Worm (Caenorhabditis elegans) whole organism, L4 larva: ENCODE results near the gene his-7.

Experiments
- F26F4.8 ChIP-seq: fragments of 200-800 bp; sonication (Bioruptor generic); conservative IDR thresholded peaks from 2 replicates; pipeline ENCODE4 v1.3.6; 2022; ENCODE audit warnings: missing genetic modification characterization, missing compliant biosample characterization
- F37D6.2 ChIP-seq: sonication (generic microtip); optimal IDR thresholded peaks from 2 replicates; lab custom pipeline; 2016; ENCODE audit warnings: mild to moderate bottlenecking, missing genetic modification characterization, missing compliant biosample characterization
- F44E2.7 ChIP-seq: fragments of 200-800 bp; sonication (Bioruptor generic); IDR thresholded peaks from 2 replicates; pipeline ENCODE4 v2.1.2; 2022; ENCODE audit warnings: missing genetic modification characterization, missing compliant biosample characterization
- F49E8.2 ChIP-seq: sonication (generic microtip); optimal IDR thresholded peaks from 2 replicates; lab custom pipeline; 2016; ENCODE audit warnings: missing compliant biosample characterization, mild to moderate bottlenecking, missing genetic modification characterization, borderline replicate concordance
- R02D3.7 ChIP-seq: fragments of 150-350 bp; sonication (generic microtip); optimal IDR thresholded peaks from 3 replicates; lab custom pipeline; 2014; ENCODE audit warnings: missing biosample characterization, missing genetic modification characterization
- T26A8.4 ChIP-seq: fragments of 200-800 bp; sonication (Bioruptor generic); IDR thresholded peaks from 2 replicates; pipeline ENCODE4 v1.3.6; 2022; ENCODE audit warnings: missing genetic modification characterization, missing compliant biosample characterization
- ceh-20 ChIP-seq: fragments of 200-800 bp; sonication (Bioruptor generic); IDR thresholded peaks from 2 replicates; pipeline ENCODE4 v1.3.6; 2022; ENCODE audit warnings: missing genetic modification reagents, missing genetic modification characterization, missing compliant biosample characterization
- ceh-44 ChIP-seq: fragments of 200-800 bp; sonication (Bioruptor generic); IDR thresholded peaks from 2 replicates; pipeline ENCODE4 v1.3.6; 2022; ENCODE audit warnings: missing genetic modification reagents, missing genetic modification characterization, missing compliant biosample characterization
- cey-2 ChIP-seq: sonication (generic microtip); optimal IDR thresholded peaks from 3 replicates; lab custom pipeline; 2017; ENCODE audit warnings: missing genetic modification characterization, mild to moderate bottlenecking, missing compliant biosample characterization, antibody characterized with exemption, borderline replicate concordance; ENCODE audit not compliant: insufficient read depth
- daf-12 ChIP-seq: fragments of 150-350 bp; optimal IDR thresholded peaks from 2 replicates; lab custom pipeline; 2014; ENCODE audit warnings: missing biosample characterization, missing genetic modification reagents, missing genetic modification characterization
- dmd-8 ChIP-seq: fragments of 200-800 bp; sonication (Bioruptor generic); IDR thresholded peaks from 2 replicates; pipeline ENCODE4 v1.3.6; 2022; ENCODE audit warnings: missing genetic modification characterization, missing compliant biosample characterization
- dmd-9 ChIP-seq: fragments of 200-800 bp; sonication (Bioruptor generic); IDR thresholded peaks from 2 replicates; pipeline ENCODE4 v1.3.6; 2022; ENCODE audit warnings: missing genetic modification reagents, missing genetic modification characterization, missing compliant biosample characterization
- dve-1 ChIP-seq: sonication (generic microtip); optimal IDR thresholded peaks from 2 replicates; lab custom pipeline; 2017; ENCODE audit warnings: antibody characterized with exemption, mild to moderate bottlenecking, missing genetic modification characterization, missing compliant biosample characterization; ENCODE audit not compliant: insufficient read depth
- egl-27 ChIP-seq: sonication (generic microtip); optimal IDR thresholded peaks from 3 replicates; lab custom pipeline; 2017; ENCODE audit warnings: missing biosample characterization, missing genetic modification reagents, missing genetic modification characterization
- hlh-11 ChIP-seq: fragments of 200-800 bp; sonication (Bioruptor generic); optimal IDR thresholded peaks from 2 replicates; lab custom pipeline; 2018; ENCODE audit warnings: mild to moderate bottlenecking, missing genetic modification characterization, missing compliant biosample characterization
- hlh-30 ChIP-seq: sonication (generic microtip); optimal IDR thresholded peaks from 2 replicates; lab custom pipeline; 2017; ENCODE audit warnings: antibody characterized with exemption, mild to moderate bottlenecking, missing genetic modification characterization, missing compliant biosample characterization; ENCODE audit not compliant: insufficient read depth
- jun-1 ChIP-seq: fragments of 150-350 bp; optimal IDR thresholded peaks from 2 replicates; lab custom pipeline; 2014; ENCODE audit warnings: missing biosample characterization, missing genetic modification reagents, missing genetic modification characterization
- lin-1 ChIP-seq: fragments of 200-800 bp; sonication (Bioruptor generic); IDR thresholded peaks from 2 replicates; pipeline ENCODE4 v1.3.6; 2022; ENCODE audit warnings: missing genetic modification reagents, missing genetic modification characterization, missing compliant biosample characterization
- lin-15B ChIP-seq: fragments of 150-350 bp; sonication (generic microtip); optimal IDR thresholded peaks from 3 replicates; lab custom pipeline; 2014; ENCODE audit warnings: missing biosample characterization, missing genetic modification characterization
- lin-38 ChIP-seq: fragments of 200-800 bp; sonication (Bioruptor generic); IDR thresholded peaks from 2 replicates; pipeline ENCODE4 v1.3.6; 2022; ENCODE audit warnings: missing genetic modification reagents, missing genetic modification characterization, missing compliant biosample characterization
- lir-3 ChIP-seq: sonication (generic microtip); optimal IDR thresholded peaks from 2 replicates; lab custom pipeline; 2016; ENCODE audit warnings: mild to moderate bottlenecking, missing genetic modification characterization, missing compliant biosample characterization
- lsy-2 ChIP-seq, 2 experiments: fragments of 150-350 bp in 1 of 2; sonication (generic microtip) in 1 of 2; optimal IDR thresholded peaks; 2 replicates each; lab custom pipeline; 2014 to 2017; ENCODE audit warnings: missing biosample characterization in 2 of 2, missing genetic modification characterization in 2 of 2
- madf-5 ChIP-seq, 2 experiments: fragments of 200-800 bp; sonication (Bioruptor generic); IDR thresholded peaks; 2 replicates each; pipeline ENCODE4 v1.3.6; 2022; ENCODE audit warnings: missing compliant biosample characterization in 2 of 2, missing genetic modification characterization in 2 of 2
- mdt-29 ChIP-seq: fragments of 200-800 bp; sonication (Bioruptor generic); IDR thresholded peaks from 2 replicates; pipeline ENCODE4 v1.3.6; 2022; ENCODE audit warnings: missing genetic modification reagents, missing genetic modification characterization, missing compliant biosample characterization
- mep-1 ChIP-seq: fragments of 150-350 bp; sonication (generic microtip); optimal IDR thresholded peaks from 3 replicates; lab custom pipeline; 2014; ENCODE audit warnings: missing biosample characterization, missing genetic modification characterization
- nhr-10 ChIP-seq: fragments of 150-350 bp; optimal IDR thresholded peaks from 2 replicates; lab custom pipeline; 2014; ENCODE audit warnings: missing biosample characterization, missing genetic modification characterization
- nhr-102 ChIP-seq: sonication (generic microtip); optimal IDR thresholded peaks from 2 replicates; lab custom pipeline; 2016; ENCODE audit warnings: mild to moderate bottlenecking, missing genetic modification characterization, moderate library complexity, missing compliant biosample characterization
- nhr-111 ChIP-seq: fragments of 200-800 bp; sonication (Bioruptor generic); optimal IDR thresholded peaks from 2 replicates; lab custom pipeline; 2018; ENCODE audit warnings: mild to moderate bottlenecking, missing genetic modification characterization, missing compliant biosample characterization
- nhr-237 ChIP-seq: sonication (generic microtip); optimal IDR thresholded peaks from 2 replicates; lab custom pipeline; 2017; ENCODE audit warnings: missing biosample characterization, missing genetic modification characterization
- nhr-48 ChIP-seq: sonication (generic microtip); optimal IDR thresholded peaks from 2 replicates; lab custom pipeline; 2016; ENCODE audit warnings: mild to moderate bottlenecking, missing genetic modification characterization, missing compliant biosample characterization
- nhr-6 ChIP-seq: fragments of 150-350 bp; optimal IDR thresholded peaks from 2 replicates; lab custom pipeline; 2014; ENCODE audit warnings: missing biosample characterization, missing genetic modification characterization
- nhr-76 ChIP-seq: fragments of 150-350 bp; optimal IDR thresholded peaks from 2 replicates; lab custom pipeline; 2014; ENCODE audit warnings: missing biosample characterization, missing genetic modification characterization
- nhr-77 ChIP-seq: fragments of 150-350 bp; optimal IDR thresholded peaks from 2 replicates; lab custom pipeline; 2014; ENCODE audit warnings: missing biosample characterization, missing genetic modification characterization
- rbr-2 ChIP-seq: sonication (generic microtip); optimal IDR thresholded peaks from 2 replicates; lab custom pipeline; 2016; ENCODE audit warnings: missing genotype, missing genetic modification characterization, missing compliant biosample characterization
- skn-1 ChIP-seq: fragments of 150-350 bp; optimal IDR thresholded peaks from 2 replicates; lab custom pipeline; 2014; ENCODE audit warnings: missing biosample characterization, missing genetic modification characterization
- snpc-4 ChIP-seq: fragments of 150-350 bp; optimal IDR thresholded peaks from 2 replicates; lab custom pipeline; 2014; ENCODE audit warnings: missing biosample characterization, missing genetic modification characterization
- spr-3 ChIP-seq: fragments of 200-800 bp; sonication (Bioruptor generic); optimal IDR thresholded peaks from 2 replicates; lab custom pipeline; 2018; ENCODE audit warnings: mild to moderate bottlenecking, missing genetic modification characterization, missing compliant biosample characterization
- tra-1 ChIP-seq: fragments of 200-800 bp; sonication (Bioruptor generic); IDR thresholded peaks from 2 replicates; pipeline ENCODE4 v1.3.6; 2022; ENCODE audit warnings: missing genetic modification reagents, missing genetic modification characterization, missing compliant biosample characterization
- unc-39 ChIP-seq: sonication (generic microtip); optimal IDR thresholded peaks from 2 replicates; lab custom pipeline; 2017; ENCODE audit warnings: missing biosample characterization, missing genetic modification characterization
- unc-62 ChIP-seq, 3 experiments: fragments of 150-350 bp in 1 of 3; sonication (generic microtip); optimal IDR thresholded peaks in 2 of 3; peaks in 1 of 3; 1 replicate in 1 of 3; 2 replicates in 2 of 3; lab custom pipeline; 2014 to 2017; ENCODE audit warnings: missing biosample characterization in 3 of 3, missing genetic modification characterization in 3 of 3, missing genetic modification reagents in 3 of 3, missing genotype in 1 of 3
- vab-7 ChIP-seq: fragments of 200-800 bp; sonication (Bioruptor generic); IDR thresholded peaks from 2 replicates; pipeline ENCODE4 v1.3.6; 2022; ENCODE audit warnings: missing genetic modification reagents, missing genetic modification characterization, missing compliant biosample characterization
- zip-11 ChIP-seq: fragments of 200-800 bp; sonication (Bioruptor generic); IDR thresholded peaks from 2 replicates; pipeline ENCODE4 v1.3.6; 2022; ENCODE audit warnings: missing genetic modification characterization, missing compliant biosample characterization
- ztf-11 ChIP-seq: fragments of 150-350 bp; optimal IDR thresholded peaks from 2 replicates; lab custom pipeline; 2014; ENCODE audit warnings: missing biosample characterization, missing genetic modification characterization
- ztf-7 ChIP-seq: fragments of 150-350 bp; optimal IDR thresholded peaks from 2 replicates; lab custom pipeline; 2014; ENCODE audit warnings: missing biosample characterization, missing genetic modification characterization

Gene his-7

DNA sequence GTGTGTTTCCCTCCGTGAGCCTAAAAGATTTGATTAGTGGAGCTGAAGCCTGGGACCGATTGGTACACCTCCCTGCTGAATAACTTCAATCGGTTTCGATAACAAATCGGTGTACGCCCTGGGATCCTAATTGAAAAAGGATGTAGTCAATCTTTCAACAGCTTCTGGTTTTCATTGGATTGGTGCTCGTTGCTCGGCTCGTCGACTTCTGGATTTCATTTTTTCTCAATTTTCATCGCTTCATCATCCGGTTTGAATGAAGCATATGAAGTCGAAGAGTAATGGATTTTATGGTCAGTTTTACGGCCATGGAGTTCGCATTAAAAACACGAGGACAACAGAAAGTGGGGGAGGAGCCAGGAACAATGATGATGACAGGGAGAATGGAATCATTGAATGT, 22.8 kb downstream of the his-7 start:
- TF ChIP-seq lin-15B (tag; lab: Kevin White, UChicago) (no peak), zip-11 (GFP tag; lab: Robert Waterston, UW) (no peak), R02D3.7 (no peak), nhr-111 (GFP tag; lab: Kevin White, UChicago) (no peak), vab-7 (GFP tag; lab: Robert Waterston, UW) (no peak)

DNA sequence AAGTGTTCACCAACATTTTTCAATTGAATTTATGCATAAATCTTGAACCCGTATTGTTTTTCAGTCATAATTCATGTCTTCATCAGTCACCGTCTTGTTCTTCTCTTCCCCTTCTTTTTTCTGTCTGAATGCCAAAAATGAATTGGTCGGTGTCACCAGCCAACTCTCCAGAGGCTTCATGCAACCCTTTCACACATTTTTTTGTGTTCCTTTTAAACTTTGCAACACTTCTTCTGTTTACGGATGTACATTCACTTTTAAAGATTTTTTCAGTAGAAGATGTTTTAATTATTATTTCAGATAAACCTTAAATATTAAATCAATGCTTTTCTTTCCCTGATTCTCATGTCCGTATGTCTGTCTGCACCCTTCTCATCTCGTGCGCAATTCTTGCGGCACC, 27.7 kb downstream of the his-7 start, which contains the start of gene acr-16:
Gene acr-16, plus strand, starts transcription at position 301 of the 400 bp plus-strand sequence.
- TF ChIP-seq rbr-2 (tag; lab: Kevin White, UChicago) = no peak
- TF ChIP-seq nhr-77 (tag; lab: Kevin White, UChicago) = no peak
- TF ChIP-seq dmd-9 = no peak
- no peak for TF ChIP-seq skn-1 (tag; lab: Kevin White, UChicago)
- TF ChIP-seq daf-12 (tag; lab: Kevin White, UChicago) = no peak
- no peak for TF ChIP-seq lir-3
- TF ChIP-seq jun-1 = no peak
- TF ChIP-seq hlh-30 (tag; lab: Kevin White, UChicago) = no peak
- no peak for TF ChIP-seq lin-1
- TF ChIP-seq ztf-11 (tag; lab: Kevin White, UChicago) = no peak
- no peak for TF ChIP-seq nhr-102 (tag; lab: Kevin White, UChicago)
- TF ChIP-seq nhr-237 = no peak
- no peak for TF ChIP-seq mep-1
- TF ChIP-seq mdt-29 (GFP tag; lab: Robert Waterston, UW) = no peak

DNA sequence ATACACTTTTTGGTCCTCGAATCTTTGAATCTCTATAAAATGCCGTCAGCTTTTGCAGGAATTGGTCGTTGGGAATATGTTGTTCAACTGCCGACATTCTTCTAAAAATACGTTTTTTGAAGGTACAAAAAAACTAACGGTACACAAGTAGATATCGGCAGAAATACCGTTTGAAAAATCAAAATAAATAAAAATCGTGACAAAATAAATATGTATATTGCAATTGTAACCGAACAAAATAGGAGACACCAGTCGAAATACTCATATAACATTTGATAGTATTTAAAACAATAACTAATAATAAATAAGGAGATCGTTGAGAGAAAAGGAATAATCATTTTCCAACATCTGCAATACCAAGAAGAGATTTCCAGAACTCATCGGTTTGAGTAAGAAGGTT, 31.9 kb downstream of the his-7 start, which contains the start of gene F25G6.8:
Gene F25G6.8, minus strand, starts transcription at position 101 of the 400 bp plus-strand sequence.
- TF ChIP-seq lin-38 (peak; percentile 5; the same call in 1 of the 2 replicates), cey-2 (tag; lab: Kevin White, UChicago) (no peak), ztf-7 (no peak), lir-3 (no peak)

DNA sequence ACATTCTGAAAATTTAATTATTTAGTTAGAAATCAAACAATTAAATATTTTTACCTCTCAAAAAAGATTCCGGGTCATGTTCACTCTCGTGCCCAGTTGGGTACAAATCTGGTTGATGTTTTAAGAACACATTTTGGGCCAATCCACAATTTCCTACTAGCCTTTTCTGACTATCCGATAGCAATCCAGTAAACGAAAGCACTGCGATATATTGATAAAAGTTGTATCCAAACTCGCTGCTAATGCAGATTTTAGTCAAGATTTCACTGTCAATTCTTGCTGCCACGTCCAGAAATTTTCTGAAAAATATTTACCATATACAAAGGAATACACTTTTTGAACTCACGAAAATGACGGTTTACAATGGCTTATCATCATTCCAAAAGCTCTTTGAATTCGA, 36.0 kb downstream of the his-7 start:
- TF ChIP-seq nhr-76 (no peak), unc-62 (GFP tag; optimal IDR thresholded peaks at IDR 0.05 in 1 of 2; lab: Kevin White, UChicago) (peak in 1 of 2 experiments; percentile 91), unc-62 (tag; optimal IDR thresholded peaks at IDR 0.05; lab: Kevin White, UChicago) (no peak)

DNA sequence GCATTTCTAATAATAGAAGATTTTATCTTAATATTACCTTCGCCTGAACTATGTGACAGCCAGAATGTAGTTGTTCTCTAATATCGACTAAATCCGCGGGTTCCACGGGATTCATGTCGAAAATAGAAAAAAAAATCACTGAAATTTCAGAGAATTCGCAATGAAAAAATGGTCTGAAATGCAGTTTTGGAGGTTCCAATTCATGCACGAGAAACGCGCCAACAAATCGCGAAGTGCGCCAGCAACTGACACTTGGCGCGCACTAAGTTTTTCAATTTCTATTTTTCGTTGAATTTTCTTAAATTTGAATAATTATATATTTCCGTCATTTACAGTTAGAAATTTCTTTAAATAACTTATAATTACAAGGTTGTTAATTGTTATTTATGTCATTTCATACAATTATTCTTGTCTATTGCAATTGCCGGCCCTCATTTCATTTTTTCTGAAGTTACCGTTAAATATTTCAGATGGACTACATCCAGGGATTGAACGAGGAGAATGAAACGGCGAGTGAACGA, 36.7 kb downstream of the his-7 start, which contains the start of the genes F25G6.9 and symk-1:
Gene F25G6.9, minus strand, starts transcription at position 160 of the 521 bp plus-strand sequence.
Gene symk-1, plus strand, starts transcription at position 471 of the 521 bp plus-strand sequence.
- TF ChIP-seq F26F4.8 (GFP tag; lab: Robert Waterston, UW) (no peak), dve-1 (tag; lab: Kevin White, UChicago) (peak; percentile 54), F44E2.7 (GFP tag; lab: Robert Waterston, UW) (no peak), madf-5 (GFP tag; IDR thresholded peaks at IDR 0.05; lab: Robert Waterston, UW) (no peak), egl-27 (tag; lab: Kevin White, UChicago) (no peak), nhr-48 (tag; lab: Kevin White, UChicago) (no peak), spr-3 (GFP tag; lab: Kevin White, UChicago) (no peak), rbr-2 (tag; lab: Kevin White, UChicago) (no peak), snpc-4 (tag; lab: Kevin White, UChicago) (no peak), nhr-76 (no peak), lsy-2 (tag; optimal IDR thresholded peaks at IDR 0.05; lab: Kevin White, UChicago) (no peak), dmd-8 (no peak), ceh-44 (no peak), dmd-9 (no peak), F37D6.2 (tag; lab: Kevin White, UChicago) (no peak), unc-39 (tag; lab: Kevin White, UChicago) (no peak), F49E8.2 (tag; lab: Kevin White, UChicago) (peak; percentile 6), nhr-10 (tag; lab: Kevin White, UChicago) (no peak), ceh-20 (GFP tag; lab: Robert Waterston, UW) (no peak), hlh-11 (tag; lab: Kevin White, UChicago) (peak; percentile 51), nhr-6 (tag; lab: Kevin White, UChicago) (peak; percentile 35), T26A8.4 (GFP tag; lab: Robert Waterston, UW) (no peak), tra-1 (GFP tag; lab: Robert Waterston, UW) (0 out of 2 replicates have a peak, but pooled peaks have one; percentile 14), daf-12 (tag; lab: Kevin White, UChicago) (no peak)
